Fruit fly (Drosophila melanogaster): ENCODE results near the gene rg.

- TF ChIP-seq CG13204 (GFP tag; optimal IDR thresholded peaks at IDR 0.05): no peak
- no peak for TF ChIP-seq Snoo (tag; optimal IDR thresholded peaks at IDR 0.05)
- no peak for TF ChIP-seq CG32121 (GFP tag; IDR thresholded peaks at IDR 0.05)
- no peak for TF ChIP-seq CG34367 (tag; optimal IDR thresholded peaks at IDR 0.05)
- TF ChIP-seq gl (tag; optimal IDR thresholded peaks at IDR 0.05): no peak
- no peak for TF ChIP-seq CG15710 (tag; optimal IDR thresholded peaks at IDR 0.05)
These were observed 201.0 kb downstream of the rg start for dm6 chrX:5286513-5286912.
